Fruit fly (Drosophila melanogaster) S2 (cell line): ENCODE measurements around the gene IA-2.

ENCODE experiments used
- CG8478 ChIP-seq: fragments of >200 bp; optimal IDR thresholded peaks from 2 replicates; lab custom pipeline; 2018
- CTCF ChIP-seq, 2 experiments: fragments of >200 bp; optimal IDR thresholded peaks; 2 replicates each; lab custom pipeline; 2018

DNA sequence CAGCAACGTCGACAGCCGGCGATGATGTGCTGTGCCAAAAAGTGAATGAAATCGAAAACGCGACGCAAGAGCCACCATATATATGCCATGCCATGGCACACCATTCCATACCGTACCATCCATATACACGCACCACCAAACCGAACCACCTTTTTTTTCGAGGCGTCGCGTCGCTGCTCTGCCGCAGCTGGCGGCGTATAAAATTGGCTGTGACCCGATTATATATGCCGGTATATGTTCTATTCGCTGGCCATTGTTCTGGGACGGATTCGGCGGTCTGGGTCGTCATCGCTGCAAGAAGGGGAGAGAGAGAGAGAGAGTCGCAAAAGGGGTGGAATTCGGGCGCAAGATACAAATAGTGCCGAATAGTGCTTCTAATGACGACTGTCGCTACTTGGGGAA, 40.0 kb downstream of the IA-2 start:
- no peak for TF ChIP-seq CTCF (optimal IDR thresholded peaks at IDR 0.05; lab: Kevin White, UChicago)
- TF ChIP-seq CG8478 (lab: Kevin White, UChicago) = no peak
